Fruit fly (Drosophila melanogaster) whole organism, prepupa: Measurements from ENCODE around the gene Jig.
A peak's percentile ranks its signal among the peaks of the same experiment; 100 is the strongest.

Source experiments
- Blimp-1 ChIP-seq: fragments of 200-800 bp; sonication (Bioruptor generic); optimal IDR thresholded peaks from 3 replicates; lab custom pipeline; 2017; ENCODE audit warnings: missing biosample characterization, missing genetic modification characterization, mild to moderate bottlenecking, moderate library complexity, missing genetic modification reagents
- CG10631 ChIP-seq: fragments of 200-800 bp; sonication (Bioruptor generic); optimal IDR thresholded peaks from 2 replicates; lab custom pipeline; 2016; ENCODE audit warnings: missing biosample characterization, missing genetic modification characterization
- CG10669 ChIP-seq: fragments of 200-800 bp; sonication (Bioruptor generic); optimal IDR thresholded peaks from 3 replicates; lab custom pipeline; 2018; ENCODE audit warnings: missing biosample characterization, mild to moderate bottlenecking, missing genetic modification characterization, moderate library complexity
- CG11294 ChIP-seq: fragments of 200-800 bp; sonication (Bioruptor generic); IDR thresholded peaks from 2 replicates; pipeline ENCODE4 v1.3.6; 2022; ENCODE audit warnings: missing biosample characterization, missing genetic modification characterization
- CG15336 ChIP-seq: fragments of 200-800 bp; sonication (Bioruptor generic); IDR thresholded peaks from 2 replicates; pipeline ENCODE4 v1.3.6; 2022; ENCODE audit warnings: missing biosample characterization, missing genetic modification characterization
- CG1621 ChIP-seq: fragments of 200-800 bp; sonication (Bioruptor generic); optimal IDR thresholded peaks from 3 replicates; lab custom pipeline; 2018; ENCODE audit warnings: missing biosample characterization, mild to moderate bottlenecking, missing genetic modification characterization
- CG16779 ChIP-seq: fragments of 200-800 bp; sonication (Bioruptor generic); optimal IDR thresholded peaks from 3 replicates; lab custom pipeline; 2017; ENCODE audit warnings: missing biosample characterization, mild to moderate bottlenecking, missing genetic modification characterization
- CG3032 ChIP-seq: fragments of 200-800 bp; optimal IDR thresholded peaks from 2 replicates; lab custom pipeline; 2019; ENCODE audit warnings: missing biosample characterization, mild to moderate bottlenecking, missing genetic modification characterization, moderate library complexity
- CG32006 ChIP-seq: fragments of 200-800 bp; sonication (Bioruptor generic); optimal IDR thresholded peaks from 3 replicates; lab custom pipeline; 2017; ENCODE audit warnings: missing biosample characterization, mild to moderate bottlenecking, missing genetic modification characterization
- CG34406 ChIP-seq: fragments of 200-800 bp; sonication (Bioruptor generic); optimal IDR thresholded peaks from 3 replicates; lab custom pipeline; 2016; ENCODE audit warnings: missing biosample characterization, missing genetic modification characterization
- CG3919 ChIP-seq: fragments of 200-800 bp; sonication (Bioruptor generic); optimal IDR thresholded peaks from 3 replicates; lab custom pipeline; 2016; ENCODE audit warnings: missing biosample characterization, missing genetic modification characterization
- CG4318 ChIP-seq: fragments of 200-800 bp; sonication (Bioruptor generic); optimal IDR thresholded peaks from 3 replicates; lab custom pipeline; 2017; ENCODE audit warnings: missing biosample characterization, mild to moderate bottlenecking, missing genetic modification characterization
- CG6163 ChIP-seq: fragments of 200-800 bp; sonication (Bioruptor generic); IDR thresholded peaks from 3 replicates; pipeline ENCODE4 v1.3.6; 2022; ENCODE audit warnings: missing biosample characterization, missing genetic modification characterization
- CG6792 ChIP-seq: fragments of 200-800 bp; sonication (Bioruptor generic); optimal IDR thresholded peaks from 3 replicates; lab custom pipeline; 2016; ENCODE audit warnings: missing biosample characterization, missing genetic modification characterization
- CG6808 ChIP-seq: fragments of 200-800 bp; sonication (Bioruptor generic); optimal IDR thresholded peaks from 3 replicates; lab custom pipeline; 2017; ENCODE audit warnings: missing biosample characterization, missing genetic modification characterization, mild to moderate bottlenecking, moderate library complexity, missing genetic modification reagents
- CG6854 ChIP-seq: fragments of 200-800 bp; sonication (Bioruptor generic); optimal IDR thresholded peaks from 2 replicates; lab custom pipeline; 2017; ENCODE audit warnings: missing biosample characterization, mild to moderate bottlenecking, missing genetic modification characterization
- CG7368 ChIP-seq: fragments of 200-800 bp; sonication (Bioruptor generic); optimal IDR thresholded peaks from 3 replicates; lab custom pipeline; 2016; ENCODE audit warnings: missing biosample characterization, missing genetic modification characterization
- CG8319 ChIP-seq: fragments of 200-800 bp; sonication (Bioruptor generic); optimal IDR thresholded peaks from 3 replicates; lab custom pipeline; 2016; ENCODE audit warnings: missing biosample characterization, missing genetic modification characterization
- CG8632 ChIP-seq: fragments of 200-800 bp; sonication (Bioruptor generic); optimal IDR thresholded peaks from 3 replicates; lab custom pipeline; 2016; ENCODE audit warnings: missing biosample characterization, missing genetic modification characterization
- CG9139 ChIP-seq: fragments of 200-800 bp; sonication (Bioruptor generic); optimal IDR thresholded peaks from 3 replicates; lab custom pipeline; 2017; ENCODE audit warnings: missing biosample characterization, mild to moderate bottlenecking, missing genetic modification characterization
- Eip75B ChIP-seq: fragments of 200-800 bp; sonication (Bioruptor generic); optimal IDR thresholded peaks from 3 replicates; lab custom pipeline; 2016; ENCODE audit warnings: missing biosample characterization, missing genetic modification characterization
- Eip78C ChIP-seq: fragments of 200-800 bp; sonication (Bioruptor generic); peaks from one replicate; lab custom pipeline; 2016; ENCODE audit warnings: missing biosample characterization, missing genetic modification characterization
- Eip93F ChIP-seq: fragments of 200-800 bp; sonication (Bioruptor generic); optimal IDR thresholded peaks from 2 replicates; lab custom pipeline; 2016; ENCODE audit warnings: missing biosample characterization, mild to moderate bottlenecking, missing genetic modification characterization
- Ets21C ChIP-seq: fragments of 200-800 bp; sonication (Bioruptor generic); optimal IDR thresholded peaks from 3 replicates; lab custom pipeline; 2016; ENCODE audit warnings: missing biosample characterization, missing genetic modification characterization
- Ets96B ChIP-seq: fragments of 200-800 bp; optimal IDR thresholded peaks from 2 replicates; lab custom pipeline; 2019; ENCODE audit warnings: missing biosample characterization, mild to moderate bottlenecking, missing genetic modification characterization, moderate library complexity
- Gug ChIP-seq: fragments of 200-800 bp; sonication (Bioruptor generic); IDR thresholded peaks from 2 replicates; pipeline ENCODE4 v1.3.6; 2022; ENCODE audit warnings: missing biosample characterization, missing genetic modification characterization
- Hr38 ChIP-seq: sonication (Bioruptor generic); optimal IDR thresholded peaks from 2 replicates; lab custom pipeline; 2016; ENCODE audit warnings: missing biosample characterization, missing genetic modification characterization
- Met ChIP-seq: fragments of 200-800 bp; sonication (Bioruptor generic); optimal IDR thresholded peaks from 3 replicates; lab custom pipeline; 2016; ENCODE audit warnings: missing biosample characterization, missing genetic modification characterization
- Sox102F ChIP-seq: fragments of 200-800 bp; sonication (Bioruptor generic); optimal IDR thresholded peaks from 2 replicates; lab custom pipeline; 2016; ENCODE audit warnings: missing biosample characterization, mild to moderate bottlenecking, missing genetic modification characterization
- Sox15 ChIP-seq: fragments of 200-800 bp; sonication (Bioruptor generic); optimal IDR thresholded peaks from 3 replicates; lab custom pipeline; 2016; ENCODE audit warnings: missing biosample characterization, missing genetic modification characterization
- achi ChIP-seq: fragments of 200-800 bp; sonication (Bioruptor generic); optimal IDR thresholded peaks from 3 replicates; lab custom pipeline; 2016; ENCODE audit warnings: missing biosample characterization, missing genetic modification characterization
- acj6 ChIP-seq: fragments of 200-800 bp; sonication (Bioruptor generic); optimal IDR thresholded peaks from 3 replicates; lab custom pipeline; 2016; ENCODE audit warnings: missing biosample characterization, missing genetic modification characterization
- cyc ChIP-seq: fragments of 200-800 bp; sonication (Bioruptor generic); optimal IDR thresholded peaks from 3 replicates; lab custom pipeline; 2016; ENCODE audit warnings: missing biosample characterization, missing genetic modification characterization
- dac ChIP-seq: fragments of 200-800 bp; sonication (Bioruptor generic); optimal IDR thresholded peaks from 2 replicates; lab custom pipeline; 2017; ENCODE audit warnings: missing biosample characterization, mild to moderate bottlenecking, missing genetic modification characterization
- dsx ChIP-seq: fragments of 200-800 bp; optimal IDR thresholded peaks from 3 replicates; lab custom pipeline; 2019; ENCODE audit warnings: missing biosample characterization, mild to moderate bottlenecking, missing genetic modification characterization, moderate library complexity; ENCODE audit not compliant: poor library complexity, severe bottlenecking
- esn ChIP-seq: fragments of 200-800 bp; sonication (Bioruptor generic); optimal IDR thresholded peaks from 2 replicates; lab custom pipeline; 2016; ENCODE audit warnings: missing biosample characterization, mild to moderate bottlenecking, missing genetic modification characterization, moderate library complexity
- fd85E ChIP-seq: fragments of 200-800 bp; sonication (Bioruptor generic); optimal IDR thresholded peaks from 3 replicates; lab custom pipeline; 2016; ENCODE audit warnings: missing biosample characterization, missing genetic modification characterization
- fkh ChIP-seq: fragments of 200-800 bp; sonication (Bioruptor generic); optimal IDR thresholded peaks from 3 replicates; lab custom pipeline; 2017; ENCODE audit warnings: missing biosample characterization, mild to moderate bottlenecking, missing genetic modification characterization, moderate library complexity
- lz ChIP-seq: fragments of 200-800 bp; sonication (Bioruptor generic); optimal IDR thresholded peaks from 3 replicates; lab custom pipeline; 2016; ENCODE audit warnings: missing biosample characterization, missing genetic modification characterization
- net ChIP-seq: fragments of 200-800 bp; sonication (Bioruptor generic); optimal IDR thresholded peaks from 3 replicates; lab custom pipeline; 2016; ENCODE audit warnings: missing biosample characterization, missing genetic modification characterization
- spab ChIP-seq: fragments of 200-800 bp; sonication (Bioruptor generic); optimal IDR thresholded peaks from 2 replicates; lab custom pipeline; 2017; ENCODE audit warnings: missing biosample characterization, mild to moderate bottlenecking, missing genetic modification characterization, missing genetic modification reagents
- ss ChIP-seq, 2 experiments: fragments of 200-800 bp; sonication (Bioruptor generic); optimal IDR thresholded peaks; 2 replicates in 1 of 2; 3 replicates in 1 of 2; lab custom pipeline; 2017 to 2018; ENCODE audit warnings: mild to moderate bottlenecking in 2 of 2, missing biosample characterization in 2 of 2, missing genetic modification characterization in 2 of 2, moderate library complexity in 1 of 2
- svp ChIP-seq: fragments of 200-800 bp; sonication (Bioruptor generic); peaks from one replicate; lab custom pipeline; 2016; ENCODE audit warnings: missing biosample characterization, missing genetic modification characterization
- topi ChIP-seq: fragments of 200-800 bp; sonication (Bioruptor generic); optimal IDR thresholded peaks from 3 replicates; lab custom pipeline; 2016; ENCODE audit warnings: missing biosample characterization, missing genetic modification characterization

Jig gene

DNA sequence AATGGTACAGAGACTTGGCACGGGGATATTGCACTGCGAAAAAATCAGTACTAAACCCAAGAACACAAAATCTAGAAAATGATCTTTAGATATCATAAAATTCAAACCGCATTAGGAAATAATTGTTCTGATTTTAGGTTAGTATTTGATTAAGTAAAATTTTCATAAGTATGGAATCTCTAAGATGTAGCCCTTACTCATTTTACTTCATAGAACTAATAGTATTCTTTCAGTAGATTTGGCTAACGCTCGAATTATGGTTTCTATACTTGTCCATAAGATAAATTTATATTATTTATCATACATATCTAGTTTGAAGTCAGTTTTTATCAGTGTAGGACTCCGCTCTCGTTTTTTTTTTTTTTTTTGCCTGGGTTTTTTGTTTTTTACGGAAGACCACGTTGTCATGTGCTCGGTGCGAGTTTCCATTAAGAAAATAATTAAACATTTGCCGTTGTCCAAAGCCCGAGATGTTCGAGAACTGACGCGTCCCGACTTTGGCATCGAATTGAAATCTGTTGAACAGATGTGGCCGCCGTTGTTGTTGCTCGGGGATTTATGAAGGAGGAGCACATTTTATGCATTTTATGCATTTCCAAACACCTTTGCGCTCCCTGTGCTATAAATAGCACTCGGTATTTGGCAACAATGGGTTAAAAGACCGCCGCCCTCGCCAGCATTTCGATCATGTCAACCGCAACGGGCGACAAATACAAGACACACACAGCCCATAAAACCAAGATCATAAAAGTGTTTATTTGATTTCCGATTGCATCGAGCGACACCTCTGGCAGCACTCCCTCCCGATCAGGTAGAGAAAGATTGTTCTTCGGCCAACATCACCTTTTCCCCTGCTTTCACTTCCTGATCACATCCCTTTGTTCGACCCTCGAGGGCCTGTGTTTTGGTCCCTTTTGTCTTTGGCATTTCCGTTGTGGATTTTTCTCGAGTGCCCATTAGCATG, 26.0 kb downstream of the Jig start:
- peak; percentile 61 for TF ChIP-seq Eip78C
- no peak for TF ChIP-seq Sox102F (GFP tag; lab: Kevin White, UChicago)
- TF ChIP-seq dac (GFP tag; lab: Kevin White, UChicago), result no peak
- TF ChIP-seq CG3032 (tag; lab: Kevin White, UChicago), result peak; percentile 20
- TF ChIP-seq esn (GFP tag; lab: Kevin White, UChicago), result no peak
- TF ChIP-seq acj6 (GFP tag; lab: Kevin White, UChicago), result no peak
- TF ChIP-seq CG11294, result no peak
- no peak for TF ChIP-seq Ets21C
- TF ChIP-seq fkh, result no peak
- TF ChIP-seq Eip75B (GFP tag; lab: Kevin White, UChicago), result no peak
- TF ChIP-seq net (GFP tag; lab: Kevin White, UChicago), result no peak
- TF ChIP-seq dsx (GFP tag; lab: Kevin White, UChicago), result peak; percentile 20
- no peak for TF ChIP-seq Eip93F (GFP tag; lab: Kevin White, UChicago)
- no peak for TF ChIP-seq CG34406
- TF ChIP-seq Ets96B, result no peak
- no peak for TF ChIP-seq CG32006 (GFP tag; lab: Kevin White, UChicago)
- no peak for TF ChIP-seq fd85E (GFP tag; lab: Kevin White, UChicago)
- peak; percentile 57 for TF ChIP-seq svp
- no peak for TF ChIP-seq Hr38 (GFP tag; lab: Kevin White, UChicago)
- no peak for TF ChIP-seq CG1621 (tag; lab: Kevin White, UChicago)

DNA sequence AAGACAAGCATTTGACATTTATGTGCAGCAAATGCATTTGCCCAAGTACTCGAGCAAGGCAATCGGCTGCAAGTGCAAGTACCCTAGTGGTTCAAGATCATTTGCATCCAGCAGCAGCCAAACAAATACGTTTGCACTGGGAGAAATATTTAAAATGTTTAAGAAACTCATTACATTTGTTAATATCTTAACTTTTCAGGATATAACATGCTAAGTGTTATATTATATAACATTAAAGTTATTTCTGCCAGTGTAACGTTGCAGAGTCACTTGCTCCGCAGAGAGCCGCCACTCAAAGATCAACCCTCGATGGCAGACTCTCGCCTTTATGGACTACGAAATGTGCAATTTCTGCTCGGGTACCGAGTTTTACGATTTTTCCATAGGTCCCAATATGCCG, 28.7 kb downstream of the Jig start:
- TF ChIP-seq Gug (GFP tag; lab: Robert Waterston, UW), result peak; percentile 25; the same call in 1 of the 2 replicates
- no peak for TF ChIP-seq topi (GFP tag; lab: Kevin White, UChicago)
- peak; percentile 2 for TF ChIP-seq CG3919 (GFP tag; lab: Kevin White, UChicago)
- peak; percentile 29 for TF ChIP-seq CG10669 (GFP tag; lab: Kevin White, UChicago)
- TF ChIP-seq cyc (GFP tag; lab: Kevin White, UChicago), result no peak
- no peak for TF ChIP-seq CG6792
- TF ChIP-seq CG6163 (GFP tag; lab: Robert Waterston, UW), result 0 out of 3 replicates have a peak, but pooled peaks have one; percentile 37
- TF ChIP-seq dac (GFP tag; lab: Kevin White, UChicago), result no peak
- no peak for TF ChIP-seq Met (GFP tag; lab: Kevin White, UChicago)
- TF ChIP-seq CG16779 (tag; lab: Kevin White, UChicago), result no peak
- no peak for TF ChIP-seq CG4318 (GFP tag; lab: Kevin White, UChicago)
- TF ChIP-seq CG15336 (GFP tag; lab: Robert Waterston, UW), result 0 out of 2 replicates have a peak, but pooled peaks have one; percentile 33
- no peak for TF ChIP-seq Blimp-1
- peak; percentile 25 for TF ChIP-seq svp
- TF ChIP-seq CG6808 (GFP tag; lab: Kevin White, UChicago), result peak; percentile 5
- TF ChIP-seq Ets96B, result no peak
- TF ChIP-seq ss (GFP tag; optimal IDR thresholded peaks at IDR 0.05; lab: Kevin White, UChicago), result peak in 1 of 2 experiments; percentile 20
- peak; percentile 19 for TF ChIP-seq spab (GFP tag; lab: Kevin White, UChicago)
- peak; percentile 44 for TF ChIP-seq dsx (GFP tag; lab: Kevin White, UChicago)
- no peak for TF ChIP-seq esn (GFP tag; lab: Kevin White, UChicago)
- no peak for TF ChIP-seq CG7368
- no peak for TF ChIP-seq CG10631 (GFP tag; lab: Kevin White, UChicago)
- TF ChIP-seq CG32006 (GFP tag; lab: Kevin White, UChicago), result peak; percentile 32
- TF ChIP-seq CG8632, result no peak
- no peak for TF ChIP-seq CG6854 (GFP tag; lab: Kevin White, UChicago)
- TF ChIP-seq Sox15 (GFP tag; lab: Kevin White, UChicago), result no peak
- no peak for TF ChIP-seq CG9139 (GFP tag; lab: Kevin White, UChicago)
- TF ChIP-seq CG8319 (GFP tag; lab: Kevin White, UChicago), result no peak
- TF ChIP-seq fd85E (GFP tag; lab: Kevin White, UChicago), result no peak
- peak; percentile 74 for TF ChIP-seq Eip78C
- TF ChIP-seq acj6 (GFP tag; lab: Kevin White, UChicago), result peak; percentile 9
- peak; percentile 1 for TF ChIP-seq achi (GFP tag; lab: Kevin White, UChicago)
- TF ChIP-seq lz (GFP tag; lab: Kevin White, UChicago), result no peak
- TF ChIP-seq, all 60 proteins: peak for 14
